Fruit fly (Drosophila melanogaster) whole organism, prepupa: ENCODE data around the gene ssh.

Experiments used
- Blimp-1 ChIP-seq: fragments of 200-800 bp; sonication (Bioruptor generic); optimal IDR thresholded peaks from 3 replicates; lab custom pipeline; 2017; ENCODE audit warnings: missing biosample characterization, missing genetic modification characterization, mild to moderate bottlenecking, moderate library complexity, missing genetic modification reagents
- CG6792 ChIP-seq: fragments of 200-800 bp; sonication (Bioruptor generic); optimal IDR thresholded peaks from 3 replicates; lab custom pipeline; 2016; ENCODE audit warnings: missing biosample characterization, missing genetic modification characterization
- CG6808 ChIP-seq: fragments of 200-800 bp; sonication (Bioruptor generic); optimal IDR thresholded peaks from 3 replicates; lab custom pipeline; 2017; ENCODE audit warnings: missing biosample characterization, missing genetic modification characterization, mild to moderate bottlenecking, moderate library complexity, missing genetic modification reagents
- CG6854 ChIP-seq: fragments of 200-800 bp; sonication (Bioruptor generic); optimal IDR thresholded peaks from 2 replicates; lab custom pipeline; 2017; ENCODE audit warnings: missing biosample characterization, mild to moderate bottlenecking, missing genetic modification characterization
- Hr4 ChIP-seq: fragments of 200-800 bp; sonication (Bioruptor generic); optimal IDR thresholded peaks from 3 replicates; lab custom pipeline; 2016; ENCODE audit warnings: missing biosample characterization, missing genetic modification characterization
- Smox ChIP-seq: fragments of 200-800 bp; sonication (Bioruptor generic); optimal IDR thresholded peaks from 3 replicates; lab custom pipeline; 2016; ENCODE audit warnings: missing biosample characterization, missing genetic modification characterization
- dac ChIP-seq: fragments of 200-800 bp; sonication (Bioruptor generic); optimal IDR thresholded peaks from 2 replicates; lab custom pipeline; 2017; ENCODE audit warnings: missing biosample characterization, mild to moderate bottlenecking, missing genetic modification characterization
- esn ChIP-seq: fragments of 200-800 bp; sonication (Bioruptor generic); optimal IDR thresholded peaks from 2 replicates; lab custom pipeline; 2016; ENCODE audit warnings: missing biosample characterization, mild to moderate bottlenecking, missing genetic modification characterization, moderate library complexity
- topi ChIP-seq: fragments of 200-800 bp; sonication (Bioruptor generic); optimal IDR thresholded peaks from 3 replicates; lab custom pipeline; 2016; ENCODE audit warnings: missing biosample characterization, missing genetic modification characterization

DNA sequence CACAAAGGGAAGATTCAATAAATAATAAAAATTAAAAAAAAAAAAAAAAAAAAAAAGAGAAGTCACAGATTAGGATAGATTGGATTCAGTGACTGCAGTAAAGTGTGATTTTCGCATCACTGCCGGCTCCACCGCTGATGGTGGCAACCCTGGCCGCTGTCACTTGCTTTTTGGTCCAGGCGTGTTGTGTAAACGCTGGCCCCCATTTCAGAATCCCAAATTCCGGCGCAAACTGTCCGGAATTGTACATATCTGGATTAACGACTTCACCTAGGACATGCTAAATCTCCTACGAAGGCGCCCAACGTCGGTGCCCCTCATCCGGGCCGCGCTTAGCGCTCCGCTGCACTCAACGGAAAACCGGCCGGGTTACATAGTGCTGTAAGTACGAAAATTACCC, 12.9 kb downstream of the ssh start, which contains the start of gene CG11771:
- TF ChIP-seq Smox (GFP tag; lab: Kevin White, UChicago) = no peak
- TF ChIP-seq esn (GFP tag; lab: Kevin White, UChicago) = no peak
- TF ChIP-seq Hr4 (GFP tag; lab: Kevin White, UChicago) = no peak
- no peak for TF ChIP-seq dac (GFP tag; lab: Kevin White, UChicago)
- no peak for TF ChIP-seq Blimp-1 (GFP tag; lab: Kevin White, UChicago)
- no peak for TF ChIP-seq topi (GFP tag; lab: Kevin White, UChicago)
- TF ChIP-seq CG6808 (GFP tag; lab: Kevin White, UChicago) = no peak
- no peak for TF ChIP-seq CG6854
- no peak for TF ChIP-seq CG6792
